Fruit fly (Drosophila melanogaster) whole organism, embryonic: Measurements from ENCODE around the gene CG31176.
A peak's percentile ranks its signal among the peaks of the same experiment; 100 is the strongest.

Experiments used
- Atf3 ChIP-seq: fragments of 200-800 bp; sonication (Bioruptor generic); optimal IDR thresholded peaks from 3 replicates; lab custom pipeline; 2016; ENCODE audit warnings: missing biosample characterization, missing genetic modification characterization
- CG10267 ChIP-seq: fragments of 200-800 bp; sonication (Bioruptor generic); optimal IDR thresholded peaks from 2 replicates; lab custom pipeline; 2018; ENCODE audit warnings: missing biosample characterization, mild to moderate bottlenecking, missing genetic modification characterization, moderate library complexity
- CG12942 ChIP-seq: fragments of 200-800 bp; sonication (Bioruptor generic); optimal IDR thresholded peaks from 3 replicates; lab custom pipeline; 2016; ENCODE audit warnings: missing biosample characterization, missing genetic modification characterization
- CG13624 ChIP-seq: fragments of 200-800 bp; sonication (Bioruptor generic); optimal IDR thresholded peaks from 2 replicates; lab custom pipeline; 2016; ENCODE audit warnings: missing biosample characterization, missing genetic modification characterization
- CG14014 ChIP-seq: fragments of 200-800 bp; sonication (Bioruptor generic); IDR thresholded peaks from 2 replicates; pipeline ENCODE4 v1.3.6; 2022; ENCODE audit warnings: missing biosample characterization, missing genetic modification characterization
- CG1603 ChIP-seq: fragments of 200-800 bp; sonication (Bioruptor generic); optimal IDR thresholded peaks from 2 replicates; lab custom pipeline; 2019; ENCODE audit warnings: missing biosample characterization, mild to moderate bottlenecking, missing genetic modification characterization, moderate library complexity
- CG16863 ChIP-seq: fragments of 200-800 bp; sonication (Bioruptor generic); optimal IDR thresholded peaks from 3 replicates; lab custom pipeline; 2016; ENCODE audit warnings: missing biosample characterization, missing genetic modification characterization
- CG2116 ChIP-seq: fragments of 200-800 bp; sonication (Bioruptor generic); optimal IDR thresholded peaks from 3 replicates; lab custom pipeline; 2018; ENCODE audit warnings: missing biosample characterization, mild to moderate bottlenecking, missing genetic modification characterization
- CG34376 ChIP-seq: fragments of 200-800 bp; sonication (Bioruptor generic); optimal IDR thresholded peaks from 2 replicates; lab custom pipeline; 2018; ENCODE audit warnings: missing biosample characterization, mild to moderate bottlenecking, missing genetic modification characterization
- CG4707 ChIP-seq: fragments of 200-800 bp; sonication (Bioruptor generic); optimal IDR thresholded peaks from 2 replicates; lab custom pipeline; 2018; ENCODE audit warnings: missing biosample characterization, mild to moderate bottlenecking, missing genetic modification characterization, moderate library complexity
- CG6791 ChIP-seq: fragments of 200-800 bp; sonication (Bioruptor generic); IDR thresholded peaks from 3 replicates; pipeline ENCODE4 v1.3.6; 2022; ENCODE audit warnings: missing biosample characterization, missing genetic modification characterization; ENCODE audit not compliant: partially characterized antibody
- CG7556 ChIP-seq: fragments of 200-800 bp; sonication (Bioruptor generic); optimal IDR thresholded peaks from 2 replicates; lab custom pipeline; 2017; ENCODE audit warnings: missing biosample characterization, mild to moderate bottlenecking, missing genetic modification characterization
- CG8924 ChIP-seq: fragments of 200-800 bp; optimal IDR thresholded peaks from 3 replicates; lab custom pipeline; 2019; ENCODE audit warnings: missing biosample characterization, mild to moderate bottlenecking, missing genetic modification characterization, moderate library complexity
- CG9876 ChIP-seq: fragments of 200-800 bp; sonication (Bioruptor generic); optimal IDR thresholded peaks from 2 replicates; lab custom pipeline; 2016; ENCODE audit warnings: missing biosample characterization, missing genetic modification characterization
- D19B ChIP-seq: fragments of 200-800 bp; sonication (Bioruptor generic); optimal IDR thresholded peaks from 2 replicates; lab custom pipeline; 2017; ENCODE audit warnings: missing biosample characterization, mild to moderate bottlenecking, missing genetic modification characterization
- Dek ChIP-seq: fragments of 200-800 bp; sonication (Bioruptor generic); optimal IDR thresholded peaks from 3 replicates; lab custom pipeline; 2019; ENCODE audit warnings: missing biosample characterization, mild to moderate bottlenecking, missing genetic modification characterization, moderate library complexity
- Ets65A ChIP-seq: fragments of 200-800 bp; sonication (Bioruptor generic); peaks from one replicate; lab custom pipeline; 2016; ENCODE audit warnings: missing biosample characterization, missing genetic modification characterization
- GATAe ChIP-seq: fragments of 200-800 bp; sonication (Bioruptor generic); conservative IDR thresholded peaks from 2 replicates; pipeline ENCODE4 v1.3.6; 2022; ENCODE audit warnings: missing biosample characterization, missing genetic modification characterization
- Gug ChIP-seq: fragments of 200-800 bp; sonication (Bioruptor generic); IDR thresholded peaks from 4 replicates; pipeline ENCODE4 v1.3.6; 2022; ENCODE audit warnings: missing biosample characterization, missing genetic modification characterization
- H2.0 ChIP-seq: fragments of 200-800 bp; sonication (Bioruptor generic); IDR thresholded peaks from 2 replicates; pipeline ENCODE4 v1.3.6; 2022; ENCODE audit warnings: missing biosample characterization, missing genetic modification characterization
- HmgZ ChIP-seq: fragments of 200-800 bp; sonication (Bioruptor generic); optimal IDR thresholded peaks from 2 replicates; lab custom pipeline; 2018; ENCODE audit warnings: missing biosample characterization, mild to moderate bottlenecking, missing genetic modification characterization
- Hr51 ChIP-seq, 2 experiments: fragments of 200-800 bp; sonication (Bioruptor generic); optimal IDR thresholded peaks; 2 replicates in 1 of 2; 3 replicates in 1 of 2; lab custom pipeline; 2016 to 2018; ENCODE audit warnings: missing biosample characterization in 2 of 2, missing genetic modification characterization in 2 of 2, mild to moderate bottlenecking in 1 of 2, moderate library complexity in 1 of 2
- Max ChIP-seq: fragments of 200-800 bp; sonication (Bioruptor generic); optimal IDR thresholded peaks from 2 replicates; lab custom pipeline; 2016; ENCODE audit warnings: missing biosample characterization, mild to moderate bottlenecking, missing genetic modification characterization
- Nf-YB ChIP-seq: fragments of 200-800 bp; sonication (Bioruptor generic); optimal IDR thresholded peaks from 3 replicates; lab custom pipeline; 2019; ENCODE audit warnings: missing biosample characterization, mild to moderate bottlenecking, missing genetic modification characterization, moderate library complexity
- Pdp1 ChIP-seq, 2 experiments: fragments of 200-800 bp; sonication (Bioruptor generic); optimal IDR thresholded peaks; 3 replicates each; lab custom pipeline; 2016; ENCODE audit warnings: missing biosample characterization in 2 of 2, missing genetic modification characterization in 2 of 2, mild to moderate bottlenecking in 1 of 2, moderate library complexity in 1 of 2
- Rx ChIP-seq: fragments of 200-800 bp; sonication (Bioruptor generic); IDR thresholded peaks from 2 replicates; pipeline ENCODE4 v1.3.6; 2022; ENCODE audit warnings: missing biosample characterization, missing genetic modification characterization
- Xbp1 ChIP-seq: fragments of 200-800 bp; sonication (Bioruptor generic); optimal IDR thresholded peaks from 3 replicates; lab custom pipeline; 2016; ENCODE audit warnings: missing biosample characterization, mild to moderate bottlenecking, missing genetic modification characterization
- ash1 ChIP-seq: fragments of 200-800 bp; sonication (Bioruptor generic); optimal IDR thresholded peaks from 2 replicates; lab custom pipeline; 2018; ENCODE audit warnings: missing biosample characterization, mild to moderate bottlenecking, missing genetic modification characterization
- bab2 ChIP-seq: fragments of 200-800 bp; sonication (Bioruptor generic); optimal IDR thresholded peaks from 2 replicates; lab custom pipeline; 2016; ENCODE audit warnings: missing biosample characterization, missing genetic modification characterization
- bbx ChIP-seq: fragments of 200-800 bp; sonication (Bioruptor generic); IDR thresholded peaks from 2 replicates; pipeline ENCODE4 v1.3.6; 2022; ENCODE audit warnings: missing biosample characterization, missing genetic modification characterization; ENCODE audit not compliant: partially characterized antibody
- exex ChIP-seq: fragments of 200-800 bp; sonication (Bioruptor generic); optimal IDR thresholded peaks from 4 replicates; lab custom pipeline; 2018; ENCODE audit warnings: missing biosample characterization, mild to moderate bottlenecking, missing genetic modification characterization, moderate library complexity
- fru ChIP-seq: fragments of >200 bp; optimal IDR thresholded peaks from 2 replicates; lab custom pipeline; 2017
- grau ChIP-seq: fragments of 200-800 bp; optimal IDR thresholded peaks from 3 replicates; lab custom pipeline; 2019; ENCODE audit warnings: missing biosample characterization, mild to moderate bottlenecking, missing genetic modification characterization, moderate library complexity
- gsb-n ChIP-seq: fragments of 200-800 bp; sonication (Bioruptor generic); optimal IDR thresholded peaks from 3 replicates; lab custom pipeline; 2018; ENCODE audit warnings: missing biosample characterization, mild to moderate bottlenecking, missing genetic modification characterization
- her ChIP-seq: fragments of 200-800 bp; sonication (Bioruptor generic); optimal IDR thresholded peaks from 2 replicates; lab custom pipeline; 2016; ENCODE audit warnings: missing biosample characterization, missing genetic modification characterization
- mam ChIP-seq: fragments of 200-800 bp; sonication (Bioruptor generic); optimal IDR thresholded peaks from 3 replicates; lab custom pipeline; 2016; ENCODE audit warnings: missing biosample characterization, missing genetic modification characterization
- nerfin-2 ChIP-seq: fragments of 200-800 bp; sonication (Bioruptor generic); IDR thresholded peaks from 2 replicates; pipeline ENCODE4 v1.3.6; 2022; ENCODE audit warnings: missing biosample characterization, missing genetic modification characterization; ENCODE audit not compliant: partially characterized antibody
- nom ChIP-seq: fragments of 200-800 bp; sonication (Bioruptor generic); optimal IDR thresholded peaks from 2 replicates; lab custom pipeline; 2017; ENCODE audit warnings: missing biosample characterization, missing genetic modification characterization, mild to moderate bottlenecking, moderate library complexity, missing genetic modification reagents
- pb ChIP-seq: fragments of 200-800 bp; sonication (Bioruptor generic); optimal IDR thresholded peaks from 3 replicates; lab custom pipeline; 2016; ENCODE audit warnings: missing biosample characterization, missing genetic modification characterization
- pfk ChIP-seq: fragments of 200-800 bp; sonication (Bioruptor generic); optimal IDR thresholded peaks from 2 replicates; lab custom pipeline; 2018; ENCODE audit warnings: missing biosample characterization, mild to moderate bottlenecking, missing genetic modification characterization, moderate library complexity
- pnt ChIP-seq: fragments of 200-800 bp; sonication (Bioruptor generic); optimal IDR thresholded peaks from 3 replicates; lab custom pipeline; 2016; ENCODE audit warnings: missing biosample characterization, missing genetic modification characterization
- row ChIP-seq: fragments of 200-800 bp; sonication (Bioruptor generic); IDR thresholded peaks from 3 replicates; pipeline ENCODE4 v1.3.6; 2022; ENCODE audit warnings: missing biosample characterization, missing genetic modification characterization
- scrt ChIP-seq: fragments of 200-800 bp; sonication (Bioruptor generic); optimal IDR thresholded peaks from 2 replicates; lab custom pipeline; 2018; ENCODE audit warnings: missing biosample characterization, mild to moderate bottlenecking, missing genetic modification characterization, moderate library complexity
- sima ChIP-seq: fragments of 200-800 bp; sonication (Bioruptor generic); optimal IDR thresholded peaks from 2 replicates; lab custom pipeline; 2016; ENCODE audit warnings: missing biosample characterization, missing genetic modification characterization
- sna ChIP-seq: fragments of 200-800 bp; sonication (Bioruptor generic); IDR thresholded peaks from 2 replicates; pipeline ENCODE4 v1.3.6; 2022; ENCODE audit warnings: missing biosample characterization, missing genetic modification characterization; ENCODE audit not compliant: partially characterized antibody
- so ChIP-seq: fragments of 200-800 bp; sonication (Bioruptor generic); IDR thresholded peaks from 3 replicates; pipeline ENCODE4 v1.3.6; 2022; ENCODE audit warnings: missing biosample characterization, missing genetic modification characterization
- sug ChIP-seq: fragments of 200-800 bp; optimal IDR thresholded peaks from 2 replicates; lab custom pipeline; 2019; ENCODE audit warnings: missing biosample characterization, mild to moderate bottlenecking, missing genetic modification characterization, moderate library complexity

Gene CG31176

DNA sequence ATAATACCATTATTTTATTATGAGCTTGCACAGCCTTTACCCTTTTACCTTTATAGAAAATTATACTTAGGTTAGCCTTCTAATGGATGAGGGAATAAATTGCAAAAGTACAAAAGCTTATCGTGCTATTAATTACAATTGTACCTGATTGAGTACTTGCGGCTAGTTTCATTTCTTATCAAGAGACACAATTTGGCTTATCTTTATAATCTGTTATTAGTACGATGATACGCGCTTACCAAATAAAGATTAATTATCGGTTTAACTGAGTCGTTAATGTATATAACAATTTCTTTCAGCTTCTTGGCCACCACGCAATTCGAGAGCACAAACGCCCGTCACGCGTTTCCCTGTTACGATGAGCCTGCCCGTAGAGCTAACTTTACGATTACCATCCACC, 26.4 kb upstream of the CG31176 start:
- TF ChIP-seq CG13624 (GFP tag; lab: Kevin White, UChicago) (no peak), sug (tag; lab: Kevin White, UChicago) (peak; percentile 22), CG7556 (GFP tag; lab: Kevin White, UChicago) (no peak), Dek (no peak), Gug (GFP tag; lab: Robert Waterston, UW) (no peak), bab2 (no peak), Hr51 (GFP tag; optimal IDR thresholded peaks at IDR 0.05; lab: Kevin White, UChicago) (no peak), gsb-n (tag; lab: Kevin White, UChicago) (no peak), exex (tag; lab: Kevin White, UChicago) (peak; percentile 93), Atf3 (no peak), GATAe (GFP tag; lab: Robert Waterston, UW) (no peak), CG34376 (peak; percentile 42), so (GFP tag; lab: Robert Waterston, UW) (no peak), CG1603 (tag; lab: Kevin White, UChicago) (no peak), Xbp1 (GFP tag; lab: Kevin White, UChicago) (no peak), H2.0 (no peak), sna (GFP tag; lab: Robert Waterston, UW) (no peak), CG4707 (GFP tag; lab: Kevin White, UChicago) (no peak), Ets65A (GFP tag; lab: Kevin White, UChicago) (no peak), CG16863 (GFP tag; lab: Kevin White, UChicago) (no peak), her (GFP tag; lab: Kevin White, UChicago) (no peak), Rx (GFP tag; lab: Robert Waterston, UW) (no peak), CG2116 (GFP tag; lab: Kevin White, UChicago) (no peak), scrt (GFP tag; lab: Kevin White, UChicago) (no peak), CG12942 (GFP tag; lab: Kevin White, UChicago) (no peak), mam (GFP tag; lab: Kevin White, UChicago) (no peak)

DNA sequence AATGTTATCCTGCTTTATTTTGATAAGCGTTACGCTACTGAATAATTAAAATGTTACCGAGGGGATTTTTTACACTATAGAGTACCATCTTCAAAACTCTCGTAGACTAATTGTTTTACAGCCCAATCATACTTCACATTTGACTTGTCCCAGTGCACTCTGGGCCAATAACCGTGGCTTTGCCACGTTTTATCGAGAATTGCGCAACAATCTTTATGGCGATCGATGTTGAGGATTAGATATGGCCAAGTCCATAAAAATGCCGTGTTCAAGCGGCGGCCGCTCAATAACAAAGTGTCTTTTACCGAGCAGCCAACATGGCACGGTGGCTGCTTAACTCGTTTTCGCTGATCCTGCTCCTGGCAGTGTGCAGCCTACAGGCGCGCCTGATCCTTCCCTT, 25.5 kb upstream of the CG31176 start, which contains the start of gene CG31343:
CG31343 (plus strand) TSS at position 279 of the 400 bp plus-strand sequence.
- TF ChIP-seq D19B (GFP tag; lab: Kevin White, UChicago) (no peak), Pdp1 (GFP tag; optimal IDR thresholded peaks at IDR 0.05; lab: Kevin White, UChicago) (peak in 1 of 2 experiments; percentile 78), pfk (no peak), CG9876 (GFP tag; lab: Kevin White, UChicago) (no peak), CG6791 (GFP tag; lab: Robert Waterston, UW) (0 out of 3 replicates have a peak, but pooled peaks have one; percentile 34), CG34376 (peak; percentile 18)
- TF ChIP-seq, all 482 proteins: peak for 3

DNA sequence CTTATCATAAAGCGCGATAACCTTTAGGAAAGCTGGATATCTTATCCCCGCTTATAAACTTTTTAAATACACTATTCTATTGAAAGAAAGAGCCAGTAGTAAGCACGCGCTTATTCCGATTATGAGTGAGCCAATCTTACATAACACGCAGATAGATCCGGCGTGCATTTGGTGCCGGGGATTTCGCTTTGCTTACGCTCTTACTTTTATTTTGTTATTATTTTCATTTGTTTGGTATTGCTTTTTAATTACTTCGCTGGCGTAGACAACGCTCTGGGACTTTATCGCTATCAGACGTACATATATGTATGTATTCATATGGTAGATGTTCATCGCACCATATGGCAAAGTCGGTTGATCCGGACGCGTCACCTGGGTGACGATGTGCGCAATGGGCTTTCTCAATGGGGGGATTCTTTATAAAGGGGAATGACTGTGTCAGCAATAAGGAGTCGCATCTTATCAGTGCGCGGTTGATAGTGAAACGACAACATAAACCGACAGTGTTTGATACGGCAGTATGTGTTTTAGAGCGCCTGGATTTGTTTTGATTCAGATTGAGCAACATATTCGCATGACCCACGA, 21.4 kb upstream of the CG31176 start:
- TF ChIP-seq GATAe (GFP tag; lab: Robert Waterston, UW) (peak; percentile 50; the same call in 1 of the 2 replicates), fru (lab: Kevin White, UChicago) (no peak), pb (no peak), nom (GFP tag; lab: Kevin White, UChicago) (no peak), pnt (no peak), Max (no peak), Nf-YB (GFP tag; lab: Kevin White, UChicago) (no peak), bbx (no peak), sima (GFP tag; lab: Kevin White, UChicago) (no peak), CG10267 (tag; lab: Kevin White, UChicago) (no peak), Xbp1 (GFP tag; lab: Kevin White, UChicago) (no peak), CG34376 (peak; percentile 72), CG16863 (GFP tag; lab: Kevin White, UChicago) (no peak), CG14014 (GFP tag; lab: Robert Waterston, UW) (no peak), HmgZ (peak; percentile 29), grau (tag; lab: Kevin White, UChicago) (peak; percentile 54), CG8924 (tag; lab: Kevin White, UChicago) (no peak), row (GFP tag; lab: Robert Waterston, UW) (no peak), nerfin-2 (no peak), ash1 (GFP tag; lab: Kevin White, UChicago) (no peak)
